Fruit fly (Drosophila melanogaster): ENCODE measurements around the gene ATPsynGL.
"Not testable (repeated sequence)": the region's sequence is repeated elsewhere in the genome, so short reads cannot be mapped to it uniquely, and the experiment has no call there.

- not testable (repeated sequence) for TF ChIP-seq ttk, psq (optimal IDR thresholded peaks at IDR 0.05)
These were observed 8.4 kb upstream of the ATPsynGL start, which contains the start of gene CG31904 for dm6 chr2L:7738709-7739108.
